Worm (Caenorhabditis elegans) whole organism, young adult: ENCODE results near the gene npr-3.

Experiments
- B0261.1 ChIP-seq: sonication (generic microtip); optimal IDR thresholded peaks from 2 replicates; lab custom pipeline; 2016; ENCODE audit warnings: mild to moderate bottlenecking, missing genetic modification characterization, moderate library complexity, missing compliant biosample characterization
- F22D6.2 ChIP-seq: sonication (generic microtip); optimal IDR thresholded peaks from 2 replicates; lab custom pipeline; 2016; ENCODE audit warnings: mild to moderate bottlenecking, missing genetic modification characterization, missing compliant biosample characterization
- F49E8.2 ChIP-seq: sonication (generic microtip); optimal IDR thresholded peaks from 3 replicates; lab custom pipeline; 2017; ENCODE audit warnings: missing genetic modification characterization, mild to moderate bottlenecking, missing compliant biosample characterization, antibody characterized with exemption, moderate library complexity; ENCODE audit not compliant: insufficient read depth
- T07F8.4 ChIP-seq: sonication (generic microtip); optimal IDR thresholded peaks from 2 replicates; lab custom pipeline; 2016; ENCODE audit warnings: mild to moderate bottlenecking, missing genetic modification characterization, moderate library complexity, missing compliant biosample characterization
- Y53F4B.3 ChIP-seq: fragments of 200-800 bp; sonication (Bioruptor generic); IDR thresholded peaks from 2 replicates; pipeline ENCODE4 v1.3.6; 2022; ENCODE audit warnings: missing genetic modification reagents, missing genetic modification characterization, missing compliant biosample characterization
- ZK185.1 ChIP-seq: sonication (generic microtip); optimal IDR thresholded peaks from 2 replicates; lab custom pipeline; 2016; ENCODE audit warnings: mild to moderate bottlenecking, missing genetic modification characterization, missing compliant biosample characterization; ENCODE audit not compliant: poor library complexity, severe bottlenecking
- akir-1 ChIP-seq: fragments of 200-800 bp; sonication (Bioruptor generic); optimal IDR thresholded peaks from 2 replicates; lab custom pipeline; 2018; ENCODE audit warnings: mild to moderate bottlenecking, missing genetic modification characterization, moderate library complexity, missing compliant biosample characterization
- athp-1 ChIP-seq: sonication (generic microtip); optimal IDR thresholded peaks from 2 replicates; lab custom pipeline; 2017; ENCODE audit warnings: mild to moderate bottlenecking, missing genetic modification characterization, missing compliant biosample characterization
- cebp-1 ChIP-seq, 2 experiments: fragments of 200-800 bp in 1 of 2; sonication (Bioruptor generic) in 1 of 2; sonication (generic microtip) in 1 of 2; IDR thresholded peaks in 1 of 2; optimal IDR thresholded peaks in 1 of 2; 2 replicates each; pipeline versions ENCODE4 v1.3.6 to Lab custom; 2017 to 2022; ENCODE audit warnings: missing compliant biosample characterization in 2 of 2, missing genetic modification characterization in 2 of 2, mild to moderate bottlenecking in 1 of 2, missing genetic modification reagents in 1 of 2, moderate library complexity in 1 of 2
- cebp-2 ChIP-seq: fragments of 200-800 bp; sonication (Bioruptor generic); IDR thresholded peaks from 2 replicates; pipeline ENCODE4 v1.3.6; 2022; ENCODE audit warnings: missing genetic modification characterization, missing compliant biosample characterization
- ceh-27 ChIP-seq: fragments of 200-800 bp; sonication (Bioruptor generic); optimal IDR thresholded peaks from 2 replicates; lab custom pipeline; 2018; ENCODE audit warnings: mild to moderate bottlenecking, missing genetic modification characterization, moderate library complexity, missing compliant biosample characterization
- ceh-79 ChIP-seq: sonication (generic microtip); optimal IDR thresholded peaks from 2 replicates; lab custom pipeline; 2017; ENCODE audit warnings: mild to moderate bottlenecking, missing genetic modification characterization, missing compliant biosample characterization
- die-1 ChIP-seq: sonication (generic microtip); optimal IDR thresholded peaks from 2 replicates; lab custom pipeline; 2016; ENCODE audit warnings: missing genotype, mild to moderate bottlenecking, missing genetic modification characterization, missing compliant biosample characterization
- dox-1 ChIP-seq: fragments of 200-800 bp; sonication (Bioruptor generic); IDR thresholded peaks from 2 replicates; pipeline ENCODE4 v1.3.6; 2022; ENCODE audit warnings: missing genetic modification reagents, missing genetic modification characterization, missing compliant biosample characterization
- efl-1 ChIP-seq: fragments of 150-350 bp; optimal IDR thresholded peaks from 2 replicates; lab custom pipeline; 2014; ENCODE audit warnings: missing biosample characterization, missing genetic modification reagents, missing genetic modification characterization
- egl-18 ChIP-seq: fragments of 200-800 bp; sonication (Bioruptor generic); IDR thresholded peaks from 2 replicates; pipeline ENCODE4 v1.3.6; 2022; ENCODE audit warnings: missing genetic modification reagents, missing genetic modification characterization, missing compliant biosample characterization
- ets-4 ChIP-seq: fragments of 200-800 bp; sonication (Bioruptor generic); optimal IDR thresholded peaks from 2 replicates; lab custom pipeline; 2018; ENCODE audit warnings: mild to moderate bottlenecking, missing genetic modification characterization, missing compliant biosample characterization
- hmg-20 ChIP-seq: fragments of 200-800 bp; sonication (Bioruptor generic); IDR thresholded peaks from 2 replicates; pipeline ENCODE4 v1.3.6; 2022; ENCODE audit warnings: missing genetic modification reagents, missing genetic modification characterization, missing compliant biosample characterization
- let-526 ChIP-seq: fragments of 200-800 bp; sonication (Bioruptor generic); IDR thresholded peaks from 2 replicates; pipeline ENCODE4 v1.3.6; 2022; ENCODE audit warnings: missing genetic modification reagents, missing genetic modification characterization, missing compliant biosample characterization
- let-607 ChIP-seq, 2 experiments: fragments of 200-800 bp in 1 of 2; sonication (Bioruptor generic) in 1 of 2; sonication (generic microtip) in 1 of 2; optimal IDR thresholded peaks; 2 replicates each; lab custom pipeline; 2016 to 2018; ENCODE audit warnings: mild to moderate bottlenecking in 2 of 2, missing compliant biosample characterization in 2 of 2, missing genetic modification characterization in 2 of 2, moderate library complexity in 2 of 2, missing genotype in 1 of 2
- lin-40 ChIP-seq: sonication (generic microtip); optimal IDR thresholded peaks from 2 replicates; lab custom pipeline; 2016; ENCODE audit warnings: missing genetic modification characterization, mild to moderate bottlenecking, missing compliant biosample characterization, missing genotype, missing genetic modification reagents
- madf-3 ChIP-seq: fragments of 200-800 bp; sonication (Bioruptor generic); IDR thresholded peaks from 2 replicates; pipeline ENCODE4 v1.3.6; 2022; ENCODE audit warnings: missing genetic modification reagents, missing genetic modification characterization, missing compliant biosample characterization
- nfyb-1 ChIP-seq: fragments of 200-800 bp; sonication (Bioruptor generic); IDR thresholded peaks from 2 replicates; pipeline ENCODE4 v1.3.6; 2022; ENCODE audit warnings: missing genetic modification reagents, missing genetic modification characterization, missing compliant biosample characterization
- rcor-1 ChIP-seq: fragments of 200-800 bp; sonication (Bioruptor generic); IDR thresholded peaks from 2 replicates; pipeline ENCODE4 v1.3.6; 2022; ENCODE audit warnings: missing genetic modification reagents, missing genetic modification characterization, missing compliant biosample characterization
- snpc-1.1 ChIP-seq: sonication (generic microtip); optimal IDR thresholded peaks from 2 replicates; lab custom pipeline; 2017; ENCODE audit warnings: missing genetic modification characterization, mild to moderate bottlenecking, missing compliant biosample characterization, antibody characterized with exemption, moderate library complexity, missing genotype, missing genetic modification reagents; ENCODE audit not compliant: insufficient read depth
- snpc-1.3 ChIP-seq: sonication (generic microtip); optimal IDR thresholded peaks from 2 replicates; lab custom pipeline; 2017; ENCODE audit warnings: missing genetic modification characterization, mild to moderate bottlenecking, missing compliant biosample characterization, antibody characterized with exemption, moderate library complexity, missing genotype, missing genetic modification reagents; ENCODE audit not compliant: insufficient read depth
- snpc-4 ChIP-seq, 5 experiments: fragments of 150-350 bp in 1 of 5; sonication (generic microtip) in 4 of 5; optimal IDR thresholded peaks; 2 replicates each; lab custom pipeline; 2014 to 2018; ENCODE audit warnings: missing genetic modification characterization in 5 of 5, missing biosample characterization in 3 of 5, antibody characterized with exemption in 2 of 5, mild to moderate bottlenecking in 2 of 5, missing compliant biosample characterization in 2 of 5, missing genotype in 2 of 5, moderate library complexity in 2 of 5, missing genetic modification reagents in 1 of 5
- somi-1 ChIP-seq: fragments of 200-800 bp; sonication (Bioruptor generic); optimal IDR thresholded peaks from 2 replicates; lab custom pipeline; 2018; ENCODE audit warnings: mild to moderate bottlenecking, missing genetic modification characterization, missing compliant biosample characterization
- unc-130 ChIP-seq: sonication (generic microtip); optimal IDR thresholded peaks from 2 replicates; lab custom pipeline; 2016; ENCODE audit warnings: missing genetic modification reagents, missing genetic modification characterization, missing compliant biosample characterization
- xnd-1 ChIP-seq: sonication (generic microtip); optimal IDR thresholded peaks from 2 replicates; lab custom pipeline; 2016; ENCODE audit warnings: missing genotype, missing genetic modification reagents, missing genetic modification characterization, missing compliant biosample characterization
- ztf-26 ChIP-seq: sonication (generic microtip); optimal IDR thresholded peaks from 2 replicates; lab custom pipeline; 2017; ENCODE audit warnings: missing genetic modification characterization, missing compliant biosample characterization
- ztf-3 ChIP-seq: fragments of 200-800 bp; sonication (Bioruptor generic); optimal IDR thresholded peaks from 2 replicates; lab custom pipeline; 2018; ENCODE audit warnings: mild to moderate bottlenecking, missing genetic modification characterization, missing compliant biosample characterization

npr-3 gene

DNA sequence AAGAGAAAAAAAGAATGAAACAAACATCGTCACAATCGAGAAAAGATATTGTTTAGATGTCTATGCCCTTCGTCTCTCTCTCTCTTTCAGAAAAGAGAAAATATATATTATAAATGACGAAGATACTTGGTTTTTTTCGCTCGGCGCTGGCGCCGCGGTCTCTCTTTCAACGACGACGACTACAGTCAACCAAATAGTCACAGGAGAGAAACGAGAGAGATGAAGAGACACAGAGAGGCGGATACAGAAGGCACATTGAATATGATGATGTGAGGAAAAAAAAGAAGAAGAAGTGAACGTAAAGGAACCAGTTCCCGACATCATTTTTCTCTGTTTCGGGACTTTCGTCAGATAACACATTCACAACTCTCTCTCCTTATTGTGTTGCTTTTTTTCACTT is 31.6 kb downstream of the npr-3 start:
- no peak for TF ChIP-seq cebp-1 (GFP tag; IDR thresholded peaks at IDR 0.05; lab: Robert Waterston, UW)
- peak; percentile 25 for TF ChIP-seq cebp-1 (tag; optimal IDR thresholded peaks at IDR 0.05; lab: Kevin White, UChicago)
- TF ChIP-seq die-1 (tag; lab: Kevin White, UChicago), result peak; percentile 36
- peak; percentile 79 for TF ChIP-seq ztf-26 (tag; lab: Kevin White, UChicago)
- peak; percentile 87 for TF ChIP-seq somi-1 (GFP tag; lab: Kevin White, UChicago)
- TF ChIP-seq ceh-27 (GFP tag; lab: Kevin White, UChicago), result no peak
- TF ChIP-seq ets-4 (GFP tag; lab: Kevin White, UChicago), result no peak
- TF ChIP-seq ZK185.1 (tag; lab: Kevin White, UChicago), result peak; percentile 25
- no peak for TF ChIP-seq dox-1 (GFP tag; lab: Robert Waterston, UW)
- TF ChIP-seq let-526, result no peak
- TF ChIP-seq lin-40 (tag; lab: Kevin White, UChicago), result peak; percentile 61
- no peak for TF ChIP-seq F22D6.2 (tag; lab: Kevin White, UChicago)

DNA sequence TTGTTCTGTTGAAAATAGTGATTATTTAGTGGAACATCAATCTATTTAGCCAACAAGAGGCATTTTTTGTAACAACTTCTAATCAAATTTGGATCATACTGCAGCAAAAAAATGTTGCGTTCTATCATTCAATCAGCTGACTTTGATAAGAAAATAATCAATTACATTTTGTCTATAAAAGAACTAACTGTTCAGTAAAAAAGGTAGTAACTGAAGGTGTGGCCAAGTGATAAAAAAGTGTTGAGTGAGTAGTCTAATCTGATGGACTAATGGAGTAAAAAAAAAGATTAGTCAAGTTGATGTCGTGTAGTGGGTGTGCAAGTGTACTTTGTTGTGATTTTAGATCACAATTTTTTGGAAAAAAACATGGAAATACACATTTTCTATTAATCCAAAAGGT is 32.6 kb downstream of the npr-3 start:
- no peak for TF ChIP-seq athp-1 (tag; lab: Kevin White, UChicago)
- no peak for TF ChIP-seq hmg-20 (GFP tag; lab: Robert Waterston, UW)
- no peak for TF ChIP-seq ztf-3 (GFP tag; lab: Kevin White, UChicago)
- TF ChIP-seq snpc-4 (GFP tag; optimal IDR thresholded peaks at IDR 0.05; lab: Kevin White, UChicago), result no peak
- no peak for TF ChIP-seq snpc-4 (tag; optimal IDR thresholded peaks at IDR 0.05; lab: Kevin White, UChicago)
- TF ChIP-seq snpc-1.3 (tag; lab: Kevin White, UChicago), result no peak
- TF ChIP-seq cebp-2 (GFP tag; lab: Robert Waterston, UW), result no peak
- TF ChIP-seq madf-3 (GFP tag; lab: Robert Waterston, UW), result no peak
- no peak for TF ChIP-seq B0261.1

DNA sequence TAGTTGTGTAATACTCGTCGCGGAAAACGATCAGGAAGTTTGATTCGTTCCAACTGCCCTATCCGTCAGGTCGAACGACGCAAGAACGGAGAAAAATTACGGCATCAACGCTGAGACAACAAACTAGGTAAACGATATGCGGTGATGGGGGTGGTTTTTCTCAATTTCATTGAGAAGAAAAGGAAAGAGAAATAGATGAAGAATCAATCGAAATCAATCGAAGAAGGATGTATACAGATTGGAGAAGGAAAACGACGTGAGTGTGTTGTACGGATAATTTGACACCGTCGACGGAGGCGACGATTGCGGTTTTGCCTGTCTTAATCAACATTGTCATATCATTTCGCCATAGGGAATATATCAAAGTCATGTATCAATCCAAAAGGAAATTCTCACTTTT is 34.1 kb downstream of the npr-3 start:
- no peak for TF ChIP-seq unc-130
- no peak for TF ChIP-seq nfyb-1 (GFP tag; lab: Robert Waterston, UW)
- no peak for TF ChIP-seq ceh-79 (tag; lab: Kevin White, UChicago)
- no peak for TF ChIP-seq cebp-1 (GFP tag; IDR thresholded peaks at IDR 0.05; lab: Robert Waterston, UW)
- TF ChIP-seq cebp-1 (tag; optimal IDR thresholded peaks at IDR 0.05; lab: Kevin White, UChicago), result no peak
- no peak for TF ChIP-seq T07F8.4
- no peak for TF ChIP-seq F49E8.2 (tag; lab: Kevin White, UChicago)
- TF ChIP-seq let-607 (tag; optimal IDR thresholded peaks at IDR 0.05; lab: Kevin White, UChicago), result no peak
- TF ChIP-seq egl-18 (GFP tag; lab: Robert Waterston, UW), result no peak
- TF ChIP-seq Y53F4B.3 (GFP tag; lab: Robert Waterston, UW), result no peak
- TF ChIP-seq efl-1 (GFP tag; lab: Kevin White, UChicago), result no peak
- no peak for TF ChIP-seq snpc-1.1
- no peak for TF ChIP-seq rcor-1 (GFP tag; lab: Robert Waterston, UW)
- TF ChIP-seq akir-1 (GFP tag; lab: Kevin White, UChicago), result no peak
- no peak for TF ChIP-seq snpc-1.3 (tag; lab: Kevin White, UChicago)
- no peak for TF ChIP-seq xnd-1 (tag; lab: Kevin White, UChicago)
- TF ChIP-seq F22D6.2 (tag; lab: Kevin White, UChicago), result no peak
- no peak for TF ChIP-seq hmg-20 (GFP tag; lab: Robert Waterston, UW)
- TF ChIP-seq, all 124 proteins: peak for 0
